Worm (Caenorhabditis elegans) whole organism, L4/young adult: ENCODE data around the gene Y32G9A.3.

Experiments used
- dao-5 ChIP-seq: sonication (generic microtip); optimal IDR thresholded peaks from 2 replicates; lab custom pipeline; 2016; ENCODE audit warnings: missing genotype, missing genetic modification characterization, moderate library complexity, missing compliant biosample characterization
- him-1 ChIP-seq: sonication (generic microtip); optimal IDR thresholded peaks from 2 replicates; lab custom pipeline; 2016; ENCODE audit warnings: missing genotype, missing genetic modification reagents, missing genetic modification characterization, missing compliant biosample characterization

DNA sequence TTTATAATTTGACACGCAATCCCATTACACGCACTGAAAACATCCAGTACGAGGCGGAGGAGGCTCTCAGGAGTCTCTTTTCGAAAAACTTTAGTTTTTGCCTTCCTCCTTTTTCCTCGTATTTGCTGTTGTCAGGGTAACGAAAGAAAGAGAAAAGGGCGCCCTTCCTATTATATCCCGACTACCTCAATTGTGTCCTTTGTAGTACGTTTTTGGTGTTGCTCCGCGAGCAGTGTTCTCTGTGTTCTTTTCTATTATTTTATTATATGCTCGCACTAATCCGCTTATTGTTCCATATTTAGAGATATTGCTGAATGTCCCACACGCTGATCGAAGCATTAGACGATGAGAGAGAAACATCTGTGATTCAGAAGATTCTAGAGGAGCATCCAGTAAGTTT is 15.7 kb upstream of the Y32G9A.3 start, which contains the start of gene nphp-2:
- TF ChIP-seq dao-5 (no peak), him-1 (no peak)
